Worm (Caenorhabditis elegans) whole organism, late embryonic: ENCODE results near the gene twk-49.

Experiments
- C08G9.2 ChIP-seq: sonication (generic microtip); optimal IDR thresholded peaks from 2 replicates; lab custom pipeline; 2016; ENCODE audit warnings: mild to moderate bottlenecking, missing genetic modification characterization, moderate library complexity, missing compliant biosample characterization
- F13H6.1 ChIP-seq: sonication (generic microtip); optimal IDR thresholded peaks from 2 replicates; lab custom pipeline; 2016; ENCODE audit warnings: missing genetic modification characterization, missing compliant biosample characterization
- K02D7.2 ChIP-seq: sonication (generic microtip); optimal IDR thresholded peaks from 2 replicates; lab custom pipeline; 2017; ENCODE audit warnings: mild to moderate bottlenecking, missing genetic modification characterization, missing compliant biosample characterization
- Y22D7AL.16 ChIP-seq: sonication (generic microtip); optimal IDR thresholded peaks from 2 replicates; lab custom pipeline; 2016; ENCODE audit warnings: missing genetic modification characterization, missing compliant biosample characterization
- ahr-1 ChIP-seq: sonication (generic microtip); optimal IDR thresholded peaks from 2 replicates; lab custom pipeline; 2016; ENCODE audit warnings: missing genetic modification characterization, missing compliant biosample characterization
- ama-1 ChIP-seq: fragments of 150-350 bp; optimal IDR thresholded peaks from 2 replicates; lab custom pipeline; 2014
- ceh-18 ChIP-seq: sonication (generic microtip); optimal IDR thresholded peaks from 2 replicates; lab custom pipeline; 2016; ENCODE audit warnings: missing genetic modification characterization, missing compliant biosample characterization
- ceh-19 ChIP-seq: fragments of 200-800 bp; sonication (Bioruptor generic); optimal IDR thresholded peaks from 2 replicates; lab custom pipeline; 2018; ENCODE audit warnings: mild to moderate bottlenecking, missing genetic modification characterization, missing compliant biosample characterization
- ceh-24 ChIP-seq: sonication (generic microtip); optimal IDR thresholded peaks from 2 replicates; lab custom pipeline; 2016; ENCODE audit warnings: mild to moderate bottlenecking, missing genetic modification characterization, missing compliant biosample characterization
- ceh-45 ChIP-seq: fragments of 200-800 bp; sonication (Bioruptor generic); IDR thresholded peaks from 2 replicates; pipeline ENCODE4 v1.3.6; 2022; ENCODE audit warnings: missing genetic modification reagents, missing genetic modification characterization, missing compliant biosample characterization
- ceh-48 ChIP-seq: sonication (generic microtip); optimal IDR thresholded peaks from 2 replicates; lab custom pipeline; 2016; ENCODE audit warnings: missing genetic modification characterization, inconsistent platforms, missing compliant biosample characterization
- ceh-6 ChIP-seq: fragments of 200-800 bp; sonication (Bioruptor generic); optimal IDR thresholded peaks from 2 replicates; lab custom pipeline; 2018; ENCODE audit warnings: mild to moderate bottlenecking, missing genetic modification characterization, missing compliant biosample characterization
- che-1 ChIP-seq: sonication (generic microtip); optimal IDR thresholded peaks from 2 replicates; lab custom pipeline; 2016; ENCODE audit warnings: mild to moderate bottlenecking, missing genetic modification characterization, missing compliant biosample characterization
- dmd-4 ChIP-seq: sonication (generic microtip); optimal IDR thresholded peaks from 2 replicates; lab custom pipeline; 2016; ENCODE audit warnings: borderline replicate concordance, missing genetic modification characterization, missing compliant biosample characterization
- dve-1 ChIP-seq: sonication (generic microtip); optimal IDR thresholded peaks from 2 replicates; lab custom pipeline; 2017; ENCODE audit warnings: antibody characterized with exemption, mild to moderate bottlenecking, missing genetic modification characterization, missing compliant biosample characterization
- elt-2 ChIP-seq: sonication (generic microtip); optimal IDR thresholded peaks from 2 replicates; lab custom pipeline; 2016; ENCODE audit warnings: missing genetic modification reagents, missing genetic modification characterization, missing compliant biosample characterization
- elt-4 ChIP-seq: sonication (generic microtip); optimal IDR thresholded peaks from 2 replicates; lab custom pipeline; 2016; ENCODE audit warnings: missing genetic modification characterization, missing compliant biosample characterization
- ets-4 ChIP-seq: sonication (generic microtip); optimal IDR thresholded peaks from 2 replicates; lab custom pipeline; 2016; ENCODE audit warnings: missing genetic modification characterization, missing compliant biosample characterization
- fkh-6 ChIP-seq: sonication (generic microtip); optimal IDR thresholded peaks from 2 replicates; lab custom pipeline; 2016; ENCODE audit warnings: missing genetic modification characterization, missing compliant biosample characterization
- gmeb-2 ChIP-seq: sonication (generic microtip); optimal IDR thresholded peaks from 2 replicates; lab custom pipeline; 2016; ENCODE audit warnings: missing genetic modification characterization, inconsistent platforms, missing compliant biosample characterization
- hlh-13 ChIP-seq: fragments of 200-800 bp; sonication (Bioruptor generic); optimal IDR thresholded peaks from 2 replicates; lab custom pipeline; 2018; ENCODE audit warnings: mild to moderate bottlenecking, missing genetic modification characterization, missing compliant biosample characterization
- hlh-15 ChIP-seq: sonication (generic microtip); optimal IDR thresholded peaks from 2 replicates; lab custom pipeline; 2016; ENCODE audit warnings: missing genetic modification characterization, missing compliant biosample characterization
- hlh-30 ChIP-seq: sonication (generic microtip); optimal IDR thresholded peaks from 2 replicates; lab custom pipeline; 2017; ENCODE audit warnings: antibody characterized with exemption, missing genetic modification characterization, missing compliant biosample characterization; ENCODE audit not compliant: insufficient read depth
- hlh-6 ChIP-seq: sonication (generic microtip); optimal IDR thresholded peaks from 2 replicates; lab custom pipeline; 2016; ENCODE audit warnings: missing genotype, missing genetic modification characterization, missing compliant biosample characterization
- lin-11 ChIP-seq: fragments of 200-800 bp; sonication (Bioruptor generic); optimal IDR thresholded peaks from 2 replicates; lab custom pipeline; 2018; ENCODE audit warnings: mild to moderate bottlenecking, missing genetic modification characterization, missing compliant biosample characterization
- madf-2 ChIP-seq: sonication (generic microtip); optimal IDR thresholded peaks from 2 replicates; lab custom pipeline; 2017; ENCODE audit warnings: missing genetic modification characterization, missing compliant biosample characterization
- nfya-1 ChIP-seq: sonication (generic microtip); optimal IDR thresholded peaks from 2 replicates; lab custom pipeline; 2017; ENCODE audit warnings: missing genetic modification characterization, mild to moderate bottlenecking, missing compliant biosample characterization, antibody characterized with exemption, moderate library complexity
- nhr-11 ChIP-seq: fragments of 150-350 bp; optimal IDR thresholded peaks from 2 replicates; lab custom pipeline; 2014; ENCODE audit warnings: missing biosample characterization, missing genetic modification characterization
- npax-4 ChIP-seq: sonication (generic microtip); optimal IDR thresholded peaks from 2 replicates; lab custom pipeline; 2016; ENCODE audit warnings: missing genetic modification characterization, missing compliant biosample characterization
- odd-2 ChIP-seq: sonication (generic microtip); optimal IDR thresholded peaks from 2 replicates; lab custom pipeline; 2017; ENCODE audit warnings: antibody characterized with exemption, mild to moderate bottlenecking, missing genetic modification characterization, missing compliant biosample characterization
- pha-4 ChIP-seq: fragments of 150-350 bp; optimal IDR thresholded peaks from 2 replicates; lab custom pipeline; 2018; ENCODE audit warnings: missing biosample characterization, missing genetic modification reagents, missing genetic modification characterization
- pros-1 ChIP-seq: fragments of 150-350 bp; optimal IDR thresholded peaks from 2 replicates; lab custom pipeline; 2014; ENCODE audit warnings: missing biosample characterization, missing genetic modification reagents, missing genetic modification characterization
- ref-2 ChIP-seq: sonication (generic microtip); optimal IDR thresholded peaks from 2 replicates; lab custom pipeline; 2016; ENCODE audit warnings: missing genetic modification characterization, missing compliant biosample characterization
- rnt-1 ChIP-seq: sonication (generic microtip); optimal IDR thresholded peaks from 2 replicates; lab custom pipeline; 2016; ENCODE audit warnings: missing genetic modification characterization, missing compliant biosample characterization
- sox-2 ChIP-seq: fragments of 200-800 bp; sonication (Bioruptor generic); IDR thresholded peaks from 2 replicates; pipeline ENCODE4 v1.3.6; 2022; ENCODE audit warnings: missing genetic modification reagents, missing genetic modification characterization, missing compliant biosample characterization
- sox-4 ChIP-seq: sonication (generic microtip); optimal IDR thresholded peaks from 2 replicates; lab custom pipeline; 2017; ENCODE audit warnings: mild to moderate bottlenecking, missing genetic modification characterization, inconsistent platforms, missing compliant biosample characterization
- syd-9 ChIP-seq: sonication (generic microtip); optimal IDR thresholded peaks from 2 replicates; lab custom pipeline; 2016; ENCODE audit warnings: mild to moderate bottlenecking, missing genetic modification characterization, moderate library complexity, missing compliant biosample characterization
- tbx-2 ChIP-seq: sonication (generic microtip); optimal IDR thresholded peaks from 2 replicates; lab custom pipeline; 2016; ENCODE audit warnings: missing genetic modification characterization, missing compliant biosample characterization
- tbx-7 ChIP-seq: sonication (generic microtip); optimal IDR thresholded peaks from 2 replicates; lab custom pipeline; 2016; ENCODE audit warnings: missing genotype, missing genetic modification characterization, missing compliant biosample characterization
- ttx-3 ChIP-seq: sonication (generic microtip); optimal IDR thresholded peaks from 2 replicates; lab custom pipeline; 2016; ENCODE audit warnings: missing genetic modification reagents, missing genetic modification characterization, missing compliant biosample characterization
- unc-42 ChIP-seq: sonication (generic microtip); optimal IDR thresholded peaks from 2 replicates; lab custom pipeline; 2016; ENCODE audit warnings: missing genotype, missing genetic modification characterization, missing compliant biosample characterization
- unc-55 ChIP-seq: sonication (generic microtip); optimal IDR thresholded peaks from 2 replicates; lab custom pipeline; 2017; ENCODE audit warnings: missing biosample characterization, missing genetic modification reagents, missing genetic modification characterization
- unc-86 ChIP-seq: sonication (generic microtip); optimal IDR thresholded peaks from 2 replicates; lab custom pipeline; 2016; ENCODE audit warnings: missing genetic modification characterization, missing compliant biosample characterization
- zip-5 ChIP-seq: sonication (generic microtip); optimal IDR thresholded peaks from 2 replicates; lab custom pipeline; 2016; ENCODE audit warnings: missing genetic modification characterization, missing compliant biosample characterization

Gene twk-49

ce11 chrII:6491817-6492452 is 7.0 kb downstream of the twk-49 start, which contains the start of the genes T28D9.11 and T28D9.1 (continued):
- TF ChIP-seq nfya-1 (tag; lab: Kevin White, UChicago) = peak; percentile 64
- no peak for TF ChIP-seq hlh-13
- no peak for TF ChIP-seq ceh-48 (tag; lab: Kevin White, UChicago)
- peak; percentile 13 for TF ChIP-seq sox-4 (tag; lab: Kevin White, UChicago)
- TF ChIP-seq tbx-7 = no peak
- no peak for TF ChIP-seq elt-4 (tag; lab: Kevin White, UChicago)
- TF ChIP-seq ceh-45 (GFP tag; lab: Robert Waterston, UW) = no peak
- TF ChIP-seq Y22D7AL.16 = no peak
- no peak for TF ChIP-seq rnt-1 (tag; lab: Kevin White, UChicago)
- TF ChIP-seq zip-5 (tag; lab: Kevin White, UChicago) = peak; percentile 19
- TF ChIP-seq ttx-3 (tag; lab: Kevin White, UChicago) = no peak
- TF ChIP-seq lin-11 (tag; lab: Kevin White, UChicago) = no peak
- TF ChIP-seq hlh-6 (tag; lab: Kevin White, UChicago) = peak; percentile 16
- no peak for TF ChIP-seq gmeb-2 (tag; lab: Kevin White, UChicago)
- TF ChIP-seq syd-9 (tag; lab: Kevin White, UChicago) = peak; percentile 61
- no peak for TF ChIP-seq K02D7.2 (tag; lab: Kevin White, UChicago)
- peak; percentile 49 for TF ChIP-seq pros-1 (tag; lab: Kevin White, UChicago)
- TF ChIP-seq npax-4 (tag; lab: Kevin White, UChicago) = no peak
- peak; percentile 49 for TF ChIP-seq C08G9.2 (tag; lab: Kevin White, UChicago)
- TF ChIP-seq unc-86 (tag; lab: Kevin White, UChicago) = no peak
- no peak for TF ChIP-seq nhr-11 (tag; lab: Kevin White, UChicago)
- TF ChIP-seq ceh-6 (GFP tag; lab: Kevin White, UChicago) = peak; percentile 31
- no peak for TF ChIP-seq odd-2
- no peak for TF ChIP-seq ama-1 (lab: Kevin White, UChicago)
- TF ChIP-seq dmd-4 (tag; lab: Kevin White, UChicago) = peak; percentile 50
- peak; percentile 41 for TF ChIP-seq ref-2 (tag; lab: Kevin White, UChicago)
- TF ChIP-seq elt-2 (tag; lab: Kevin White, UChicago) = no peak
- TF ChIP-seq hlh-15 (tag; lab: Kevin White, UChicago) = no peak
- TF ChIP-seq unc-55 = peak; percentile 59
- TF ChIP-seq ceh-18 (tag; lab: Kevin White, UChicago) = peak; percentile 27
- peak; percentile 46 for TF ChIP-seq unc-42
- no peak for TF ChIP-seq ceh-24
- no peak for TF ChIP-seq madf-2 (tag; lab: Kevin White, UChicago)
- no peak for TF ChIP-seq hlh-30
- TF ChIP-seq F13H6.1 (tag; lab: Kevin White, UChicago) = no peak
- no peak for TF ChIP-seq ahr-1 (tag; lab: Kevin White, UChicago)
- TF ChIP-seq pha-4 = no peak
- TF ChIP-seq sox-2 (GFP tag; lab: Robert Waterston, UW) = 0 out of 2 replicates have a peak, but pooled peaks have one; percentile 10
- peak; percentile 71 for TF ChIP-seq ceh-19
- TF ChIP-seq fkh-6 (tag; lab: Kevin White, UChicago) = peak; percentile 12
- no peak for TF ChIP-seq che-1
- TF ChIP-seq tbx-2 (tag; lab: Kevin White, UChicago) = peak; percentile 67
- peak; percentile 5 for TF ChIP-seq dve-1 (tag; lab: Kevin White, UChicago)
- TF ChIP-seq ets-4 (tag; lab: Kevin White, UChicago) = peak; percentile 27
